Worm (Caenorhabditis elegans): Measurements from ENCODE around the gene F59A7.2.

DNA sequence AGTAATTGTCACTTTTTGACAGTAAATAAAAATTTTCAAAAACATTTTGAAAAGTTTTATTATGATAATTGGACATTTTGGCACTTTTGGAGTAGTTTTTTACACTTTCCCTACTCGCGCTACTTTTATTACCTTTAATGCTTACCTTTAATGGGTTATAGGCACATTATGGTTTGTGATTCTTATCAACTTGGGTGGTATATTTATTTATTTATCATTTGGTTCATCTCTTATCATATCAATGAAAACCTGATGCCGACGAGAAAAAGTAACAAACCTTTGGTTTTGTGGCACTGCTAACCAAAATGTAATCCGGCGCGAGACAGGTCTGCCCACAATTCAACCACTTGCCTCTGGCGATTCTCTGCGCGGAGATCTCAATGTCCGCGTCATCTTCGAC lies 18.0 kb downstream of the F59A7.2 start:
- TF ChIP-seq W03F9.2 (tag; optimal IDR thresholded peaks at IDR 0.05) (no peak), him-1 (tag; optimal IDR thresholded peaks at IDR 0.05) (no peak), dao-5 (tag; optimal IDR thresholded peaks at IDR 0.05) (no peak)

Measured in whole organism, L4/young adult.